Worm (Caenorhabditis elegans) whole organism, dauer: Measurements from ENCODE around the gene K08F4.3.

Source experiments
- unc-62 ChIP-seq: sonication (generic microtip); optimal IDR thresholded peaks from 2 replicates; lab custom pipeline; 2017; ENCODE audit warnings: missing biosample characterization, missing genetic modification reagents, missing genetic modification characterization

K08F4.3 gene

ce11 chrIV:10157489-10158088 is 28.5 kb downstream of the K08F4.3 start, which contains the start of gene ttr-53:
Gene ttr-53, plus strand, starts transcription at chrIV:10158038.
- TF ChIP-seq unc-62 (GFP tag; lab: Kevin White, UChicago) = no peak

ce11 chrIV:10161706-10162105 is 32.6 kb downstream of the K08F4.3 start, which contains the start of gene pps-1:
Gene pps-1, plus strand, starts transcription at chrIV:10162006.
- TF ChIP-seq unc-62 (GFP tag; lab: Kevin White, UChicago) = no peak

ce11 chrIV:10164086-10164485 is 35.0 kb downstream of the K08F4.3 start:
- TF ChIP-seq unc-62 (GFP tag; lab: Kevin White, UChicago) = no peak

ce11 chrIV:10170808-10171207 is 41.8 kb downstream of the K08F4.3 start:
- TF ChIP-seq unc-62 (GFP tag; lab: Kevin White, UChicago) = no peak

- TF ChIP-seq unc-62 (GFP tag; lab: Kevin White, UChicago) = no peak
Observed at ce11 chrIV:10174328-10174727, 45.3 kb downstream of the K08F4.3 start, which contains the start of gene pxf-1. Gene pxf-1, minus strand, starts transcription at chrIV:10174341.

DNA sequence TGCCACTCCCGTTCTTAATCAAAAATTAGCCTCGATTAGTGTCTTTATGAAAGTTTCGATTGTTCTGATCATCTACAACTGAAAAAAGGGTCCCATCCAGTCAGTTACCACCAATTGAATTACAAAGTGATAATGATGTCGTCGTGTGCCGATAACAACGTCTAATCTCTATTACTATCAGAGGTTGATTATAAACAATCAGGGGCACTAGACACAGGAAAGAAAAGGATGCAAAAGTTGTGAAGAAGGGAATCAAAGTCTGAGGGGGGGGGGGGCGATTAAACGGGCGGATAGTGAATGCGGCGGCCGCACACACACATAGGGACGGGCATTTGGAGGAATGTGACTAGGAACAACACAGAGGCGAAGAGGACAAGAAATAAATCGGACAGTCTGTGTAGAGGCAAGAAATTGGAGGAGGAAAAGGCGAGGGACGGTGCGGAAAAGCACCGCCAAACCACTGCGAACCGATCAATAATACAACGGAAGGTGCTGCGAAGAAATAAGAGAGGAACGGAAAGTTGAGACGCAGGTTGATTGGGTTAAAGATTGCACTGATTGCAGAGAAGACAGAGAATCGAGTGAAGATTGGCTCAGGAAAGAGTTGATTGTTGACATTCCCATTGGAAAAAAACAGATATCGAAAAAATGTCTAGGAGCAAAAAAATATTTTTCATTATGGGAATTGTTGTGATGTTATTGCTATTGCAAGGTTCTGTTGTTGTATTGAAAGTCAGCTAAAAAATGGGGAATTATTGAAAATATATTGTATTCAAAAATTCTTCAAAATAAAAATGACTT is 46.1 kb downstream of the K08F4.3 start:
- no peak for TF ChIP-seq unc-62 (GFP tag; lab: Kevin White, UChicago)

ce11 chrIV:10176252-10176730 is 47.2 kb downstream of the K08F4.3 start, which contains the start of gene rack-1:
Gene rack-1, plus strand, starts transcription at chrIV:10176680.
- no peak for TF ChIP-seq unc-62 (GFP tag; lab: Kevin White, UChicago)

DNA sequence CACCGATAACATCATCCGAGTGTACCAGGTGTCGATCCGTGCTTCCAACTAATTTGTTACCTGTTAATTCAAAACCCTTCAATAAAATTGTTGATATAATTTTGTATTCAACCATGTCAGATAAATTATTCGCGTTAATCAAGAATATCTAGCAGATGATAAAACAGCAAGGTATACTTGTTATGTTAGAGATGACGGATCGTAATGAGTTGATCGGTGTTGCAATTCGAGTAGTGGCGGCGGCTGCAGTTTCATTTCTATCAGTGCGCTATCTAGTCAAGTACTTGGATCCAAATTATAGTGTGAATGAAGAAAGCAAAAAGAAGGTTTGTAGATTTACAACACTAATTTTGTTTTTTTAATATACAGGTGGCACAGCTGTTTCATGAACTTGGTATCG is 48.7 kb downstream of the K08F4.3 start, which contains the start of gene mspn-1:
Gene mspn-1 (plus strand): TSS at position 190 of the 400 bp plus-strand sequence.
- TF ChIP-seq unc-62 (GFP tag; lab: Kevin White, UChicago) = no peak
